Fruit fly (Drosophila melanogaster) S2 (cell line): ENCODE measurements around the gene Msr-110.

Experiments
- CG8478 ChIP-seq: fragments of >200 bp; optimal IDR thresholded peaks from 2 replicates; lab custom pipeline; 2018
- CTCF ChIP-seq, 2 experiments: fragments of >200 bp; optimal IDR thresholded peaks; 2 replicates each; lab custom pipeline; 2018

dm6 chr3L:5553717-5554116 is 23.4 kb downstream of the Msr-110 start:
- TF ChIP-seq CG8478 (lab: Kevin White, UChicago): no peak
- TF ChIP-seq CTCF (optimal IDR thresholded peaks at IDR 0.05; lab: Kevin White, UChicago): no peak
